Worm (Caenorhabditis elegans): Measurements from ENCODE around the gene fbxb-91.

ce11 chrII:3757499-3757898, 6.9 kb upstream of the fbxb-91 start, which contains the start of gene srx-111:
- TF ChIP-seq fkh-10 (GFP tag; optimal IDR thresholded peaks at IDR 0.05) (no peak), mxl-2 (GFP tag; conservative IDR thresholded peaks at IDR 0.05) (no peak), mep-1 (tag; optimal IDR thresholded peaks at IDR 0.05) (no peak), unc-62 (GFP tag; optimal IDR thresholded peaks at IDR 0.05 in 1 of 2) (no peak), unc-62 (tag; optimal IDR thresholded peaks at IDR 0.05) (no peak), ceh-82 (tag; optimal IDR thresholded peaks at IDR 0.05) (no peak), nhr-28 (tag; optimal IDR thresholded peaks at IDR 0.05) (no peak), skn-1 (tag; optimal IDR thresholded peaks at IDR 0.05) (no peak), dve-1 (tag; optimal IDR thresholded peaks at IDR 0.05; ENCODE audit: insufficient read depth) (no peak), nhr-11 (tag; optimal IDR thresholded peaks at IDR 0.05) (no peak), snpc-4 (tag; optimal IDR thresholded peaks at IDR 0.05) (no peak), jun-1 (tag; optimal IDR thresholded peaks at IDR 0.05) (no peak), daf-19 (GFP tag; conservative IDR thresholded peaks at IDR 0.05) (no peak), aly-2 (tag; optimal IDR thresholded peaks at IDR 0.05) (no peak), F10B5.3 (tag; optimal IDR thresholded peaks at IDR 0.05) (no peak)

Data from whole organism, L4 larva.